Fruit fly (Drosophila melanogaster): ENCODE results near the gene Atx-1.

The Atx-1 gene

DNA sequence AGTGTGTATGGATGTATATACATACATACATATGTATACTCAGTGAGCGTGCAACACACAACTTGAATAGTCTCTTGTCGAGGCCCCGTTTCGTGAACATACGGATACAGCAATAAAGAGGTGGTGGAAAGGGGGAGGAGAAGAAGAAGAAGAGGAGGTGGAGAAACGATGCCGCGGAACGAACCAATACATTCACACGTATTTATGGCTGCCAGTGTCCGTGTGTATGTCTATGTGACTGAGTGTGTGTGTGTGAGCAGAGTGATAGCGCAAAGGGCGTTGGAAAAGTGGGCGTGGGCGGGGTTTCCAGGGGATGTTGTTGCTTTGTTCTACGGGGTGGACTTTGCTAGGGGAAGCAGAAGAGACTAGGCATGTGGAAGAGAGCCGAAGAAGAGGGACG lies 30.4 kb downstream of the Atx-1 start:
- TF ChIP-seq Mnt (GFP tag; optimal IDR thresholded peaks at IDR 0.05) (no peak), Crg-1 (GFP tag; optimal IDR thresholded peaks at IDR 0.05) (peak; percentile 8), CG33017 (tag; optimal IDR thresholded peaks at IDR 0.05) (no peak), tj (GFP tag; optimal IDR thresholded peaks at IDR 0.05) (peak; percentile 69), Hr96 (GFP tag; optimal IDR thresholded peaks at IDR 0.05) (no peak), cic (GFP tag; optimal IDR thresholded peaks at IDR 0.05) (peak; percentile 1), pad (GFP tag; optimal IDR thresholded peaks at IDR 0.05) (peak; percentile 72), CG12768 (GFP tag; optimal IDR thresholded peaks at IDR 0.05) (peak; percentile 52)

DNA sequence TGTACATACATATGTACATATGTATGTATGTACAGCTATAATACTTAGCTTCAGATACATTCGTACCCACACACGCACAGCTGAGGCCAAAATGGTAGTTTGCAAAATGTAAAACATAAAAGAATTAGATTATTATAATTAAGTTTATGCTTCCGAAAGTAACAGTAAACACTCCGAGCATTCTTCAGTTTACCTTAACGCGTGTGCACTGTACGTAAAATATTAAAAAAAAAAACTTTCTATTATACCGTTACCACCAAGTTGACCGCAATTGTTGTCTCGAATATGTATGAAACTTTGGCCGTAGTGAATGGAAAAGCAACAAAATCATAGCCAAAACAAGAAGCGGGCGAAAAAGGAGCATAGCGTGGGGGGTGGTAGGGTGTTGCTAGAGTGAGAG lies 31.6 kb downstream of the Atx-1 start:
- TF ChIP-seq Crg-1 (GFP tag; optimal IDR thresholded peaks at IDR 0.05) (no peak), CG7101 (tag; optimal IDR thresholded peaks at IDR 0.05) (peak; percentile 35), cnc (optimal IDR thresholded peaks at IDR 0.05) (no peak), CG33017 (tag; optimal IDR thresholded peaks at IDR 0.05) (peak; percentile 34), cic (GFP tag; optimal IDR thresholded peaks at IDR 0.05) (no peak), toe (GFP tag; optimal IDR thresholded peaks at IDR 0.05) (no peak), CG14711 (tag; optimal IDR thresholded peaks at IDR 0.05) (peak; percentile 35), CG7045 (GFP tag; optimal IDR thresholded peaks at IDR 0.05) (peak; percentile 8), bab1 (GFP tag; optimal IDR thresholded peaks at IDR 0.05) (peak; percentile 19), ovo (GFP tag; optimal IDR thresholded peaks at IDR 0.05) (no peak), CG11617 (GFP tag; optimal IDR thresholded peaks at IDR 0.05) (no peak)

- TF ChIP-seq CG33017 (tag; optimal IDR thresholded peaks at IDR 0.05), result no peak
- peak; percentile 48 for TF ChIP-seq CG7101 (tag; optimal IDR thresholded peaks at IDR 0.05)
- peak; percentile 16 for TF ChIP-seq Mnt (GFP tag; optimal IDR thresholded peaks at IDR 0.05)
- no peak for TF ChIP-seq CG7045 (GFP tag; optimal IDR thresholded peaks at IDR 0.05)
- TF ChIP-seq Crg-1 (GFP tag; optimal IDR thresholded peaks at IDR 0.05), result no peak
- no peak for TF ChIP-seq kay (GFP tag; ENCODE audit: borderline replicate concordance)
- no peak for TF ChIP-seq ovo (GFP tag; optimal IDR thresholded peaks at IDR 0.05)
- TF ChIP-seq cic (GFP tag; optimal IDR thresholded peaks at IDR 0.05), result no peak
- TF ChIP-seq pad (GFP tag; optimal IDR thresholded peaks at IDR 0.05), result no peak
- no peak for TF ChIP-seq Clk (GFP tag; optimal IDR thresholded peaks at IDR 0.05)
- TF ChIP-seq CG11617 (GFP tag; optimal IDR thresholded peaks at IDR 0.05), result peak; percentile 13
- TF ChIP-seq bab1 (GFP tag; optimal IDR thresholded peaks at IDR 0.05), result peak; percentile 90
- TF ChIP-seq CG14711 (tag; optimal IDR thresholded peaks at IDR 0.05), result no peak
- TF ChIP-seq tj (GFP tag; optimal IDR thresholded peaks at IDR 0.05), result peak; percentile 32
- no peak for TF ChIP-seq CG1620 (GFP tag; optimal IDR thresholded peaks at IDR 0.05)
- TF ChIP-seq cnc (optimal IDR thresholded peaks at IDR 0.05), result no peak
- TF ChIP-seq CG5204 (GFP tag; optimal IDR thresholded peaks at IDR 0.05), result peak; percentile 37
These were observed 32.6 kb downstream of the Atx-1 start for dm6 chrX:6855366-6856200.

- no peak for TF ChIP-seq Hr96 (GFP tag; optimal IDR thresholded peaks at IDR 0.05)
- peak; percentile 10 for TF ChIP-seq CG33017 (tag; optimal IDR thresholded peaks at IDR 0.05)
- TF ChIP-seq CG14711 (tag; optimal IDR thresholded peaks at IDR 0.05), result peak; percentile 52
- peak; percentile 72 for TF ChIP-seq bab1 (GFP tag; optimal IDR thresholded peaks at IDR 0.05)
- TF ChIP-seq CG7101 (tag; optimal IDR thresholded peaks at IDR 0.05), result peak; percentile 16
These were observed 33.5 kb downstream of the Atx-1 start for dm6 chrX:6856332-6856995.

- TF ChIP-seq CG1620 (GFP tag; optimal IDR thresholded peaks at IDR 0.05) (no peak), Mnt (GFP tag; optimal IDR thresholded peaks at IDR 0.05) (no peak), kay (GFP tag; ENCODE audit: borderline replicate concordance) (peak; percentile 73), tj (GFP tag; optimal IDR thresholded peaks at IDR 0.05) (no peak)
These were observed 34.3 kb downstream of the Atx-1 start for dm6 chrX:6857269-6857668.

DNA sequence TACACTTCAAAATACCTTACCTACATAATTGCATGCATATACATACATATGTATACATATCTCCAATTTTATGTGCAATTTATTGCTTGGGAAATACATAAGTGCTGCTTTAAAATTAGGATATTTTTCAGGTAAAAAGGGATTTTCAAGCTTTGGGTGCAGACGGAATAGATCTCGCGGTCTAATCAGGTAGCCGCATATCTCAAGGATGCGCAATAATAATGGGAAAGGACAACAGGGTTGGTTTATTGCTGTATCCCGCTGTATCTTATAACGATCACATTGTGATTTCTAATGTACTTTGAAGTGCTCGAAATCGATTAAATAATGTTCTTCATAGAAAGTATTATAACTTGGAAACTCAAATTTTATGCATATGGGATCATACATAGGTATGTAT lies 34.7 kb downstream of the Atx-1 start:
- no peak for TF ChIP-seq cnc (optimal IDR thresholded peaks at IDR 0.05)
- TF ChIP-seq pad (GFP tag; optimal IDR thresholded peaks at IDR 0.05), result no peak
- TF ChIP-seq toe (GFP tag; optimal IDR thresholded peaks at IDR 0.05), result no peak
- TF ChIP-seq tj (GFP tag; optimal IDR thresholded peaks at IDR 0.05), result no peak
- no peak for TF ChIP-seq cic (GFP tag; optimal IDR thresholded peaks at IDR 0.05)
- TF ChIP-seq ovo (GFP tag; optimal IDR thresholded peaks at IDR 0.05), result no peak
- TF ChIP-seq Crg-1 (GFP tag; optimal IDR thresholded peaks at IDR 0.05), result no peak
- TF ChIP-seq Hr96 (GFP tag; optimal IDR thresholded peaks at IDR 0.05), result no peak
- TF ChIP-seq Mnt (GFP tag; optimal IDR thresholded peaks at IDR 0.05), result no peak
- TF ChIP-seq CG1620 (GFP tag; optimal IDR thresholded peaks at IDR 0.05), result no peak
- TF ChIP-seq CG7101 (tag; optimal IDR thresholded peaks at IDR 0.05), result no peak

DNA sequence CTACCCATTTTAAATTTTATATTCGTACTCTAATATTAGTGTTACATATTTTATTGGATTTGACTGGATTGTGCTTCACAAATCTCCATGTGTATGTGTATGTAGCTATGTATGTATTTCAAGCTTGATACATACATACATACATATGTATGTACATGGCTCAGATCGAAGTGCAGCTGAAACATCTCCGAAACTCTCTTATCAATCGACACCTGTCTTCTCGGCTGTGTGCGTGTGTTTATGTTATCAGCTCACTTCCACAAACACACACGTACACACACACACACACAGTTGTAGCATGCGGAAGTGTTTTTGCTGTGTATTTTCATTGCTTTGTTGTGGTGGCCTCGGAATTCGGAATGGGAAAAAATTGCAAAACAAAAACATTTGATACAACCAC lies 36.2 kb downstream of the Atx-1 start:
- TF ChIP-seq toe (GFP tag; optimal IDR thresholded peaks at IDR 0.05), result no peak
- no peak for TF ChIP-seq ovo (GFP tag; optimal IDR thresholded peaks at IDR 0.05)
- no peak for TF ChIP-seq Hr96 (GFP tag; optimal IDR thresholded peaks at IDR 0.05)
- no peak for TF ChIP-seq tj (GFP tag; optimal IDR thresholded peaks at IDR 0.05)
- TF ChIP-seq Clk (GFP tag; optimal IDR thresholded peaks at IDR 0.05), result no peak
- TF ChIP-seq bab1 (GFP tag; optimal IDR thresholded peaks at IDR 0.05), result no peak
- no peak for TF ChIP-seq pad (GFP tag; optimal IDR thresholded peaks at IDR 0.05)

All from whole organism, adult.